Fruit fly (Drosophila melanogaster): ENCODE data around the gene ssp6.

The ssp6 gene

dm6 chr3L:6076429-6076828 lies at the start of gene ssp6:
ssp6 (plus strand) TSS chr3L:6076722.
- TF ChIP-seq gl (tag; optimal IDR thresholded peaks at IDR 0.05) (no peak), CG15710 (tag; optimal IDR thresholded peaks at IDR 0.05) (no peak), CG13204 (GFP tag; optimal IDR thresholded peaks at IDR 0.05) (peak; percentile 72), CG14655 (GFP tag; optimal IDR thresholded peaks at IDR 0.05) (no peak)

dm6 chr3L:6033008-6033407 lies 43.5 kb upstream of the ssp6 start:
- TF ChIP-seq CG13204 (GFP tag; optimal IDR thresholded peaks at IDR 0.05) (no peak), gl (tag; optimal IDR thresholded peaks at IDR 0.05) (no peak), CG17806 (tag; optimal IDR thresholded peaks at IDR 0.05) (no peak), CG32121 (GFP tag; IDR thresholded peaks at IDR 0.05) (no peak), CG10348 (GFP tag; IDR thresholded peaks at IDR 0.05) (no peak), fd96Ca (GFP tag; IDR thresholded peaks at IDR 0.05) (no peak), rn (GFP tag; IDR thresholded peaks at IDR 0.05) (no peak), CG4496 (GFP tag; IDR thresholded peaks at IDR 0.05) (no peak), CG8301 (tag; optimal IDR thresholded peaks at IDR 0.05) (no peak), CG12605 (GFP tag; IDR thresholded peaks at IDR 0.05) (no peak), CG9948 (tag; optimal IDR thresholded peaks at IDR 0.05) (no peak), Pif1B (GFP tag; optimal IDR thresholded peaks at IDR 0.05) (no peak), Pif1A (GFP tag; optimal IDR thresholded peaks at IDR 0.05) (no peak), CG34367 (tag; optimal IDR thresholded peaks at IDR 0.05) (no peak), EcR (GFP tag; optimal IDR thresholded peaks at IDR 0.05) (no peak)

- TF ChIP-seq EcR (GFP tag; optimal IDR thresholded peaks at IDR 0.05), result no peak
Measured at dm6 chr3L:6034511-6034910, 42.0 kb upstream of the ssp6 start, which contains the start of gene CG10477. CG10477 (minus strand) TSS chr3L:6034611.

dm6 chr3L:6034916-6035315 lies 41.6 kb upstream of the ssp6 start, which contains the start of gene yip7:
yip7 (plus strand) TSS chr3L:6035216.
- no peak for TF ChIP-seq CG8159 (tag; optimal IDR thresholded peaks at IDR 0.05)
- no peak for TF ChIP-seq EcR (GFP tag; optimal IDR thresholded peaks at IDR 0.05)
- TF ChIP-seq CG4496 (GFP tag; IDR thresholded peaks at IDR 0.05), result no peak
- TF ChIP-seq fd96Ca (GFP tag; IDR thresholded peaks at IDR 0.05), result no peak
- no peak for TF ChIP-seq gl (tag; optimal IDR thresholded peaks at IDR 0.05)
- TF ChIP-seq CG9948 (tag; optimal IDR thresholded peaks at IDR 0.05), result no peak
- TF ChIP-seq CG34367 (tag; optimal IDR thresholded peaks at IDR 0.05), result no peak
- no peak for TF ChIP-seq Ets98B (GFP tag; IDR thresholded peaks at IDR 0.05)
- no peak for TF ChIP-seq CG32121 (GFP tag; IDR thresholded peaks at IDR 0.05)
- no peak for TF ChIP-seq CG15710 (tag; optimal IDR thresholded peaks at IDR 0.05)
- no peak for TF ChIP-seq Snoo (tag; optimal IDR thresholded peaks at IDR 0.05)
- no peak for TF ChIP-seq CG10348 (GFP tag; IDR thresholded peaks at IDR 0.05)
- TF ChIP-seq CG14655 (GFP tag; optimal IDR thresholded peaks at IDR 0.05), result no peak

dm6 chr3L:6036141-6036540 lies 40.4 kb upstream of the ssp6 start:
- TF ChIP-seq CG9948 (tag; optimal IDR thresholded peaks at IDR 0.05), result no peak
- no peak for TF ChIP-seq CG32121 (GFP tag; IDR thresholded peaks at IDR 0.05)

- TF ChIP-seq CG34367 (tag; optimal IDR thresholded peaks at IDR 0.05) (no peak), Snoo (tag; optimal IDR thresholded peaks at IDR 0.05) (no peak), CG13204 (GFP tag; optimal IDR thresholded peaks at IDR 0.05) (no peak), CG4496 (GFP tag; IDR thresholded peaks at IDR 0.05) (no peak), CG9948 (tag; optimal IDR thresholded peaks at IDR 0.05) (no peak), CG12605 (GFP tag; IDR thresholded peaks at IDR 0.05) (no peak), fd96Ca (GFP tag; IDR thresholded peaks at IDR 0.05) (no peak), CG15710 (tag; optimal IDR thresholded peaks at IDR 0.05) (no peak), gl (tag; optimal IDR thresholded peaks at IDR 0.05) (no peak)
Measured at dm6 chr3L:6036811-6037210, 39.7 kb upstream of the ssp6 start, which contains the start of gene CG6462. CG6462 (plus strand) TSS chr3L:6037111.

- TF ChIP-seq CG34367 (tag; optimal IDR thresholded peaks at IDR 0.05) (no peak), CG10348 (GFP tag; IDR thresholded peaks at IDR 0.05) (no peak), CG9948 (tag; optimal IDR thresholded peaks at IDR 0.05) (no peak), gl (tag; optimal IDR thresholded peaks at IDR 0.05) (no peak), CG17806 (tag; optimal IDR thresholded peaks at IDR 0.05) (no peak)
Measured at dm6 chr3L:6038720-6039205, 37.8 kb upstream of the ssp6 start, which contains the start of gene Jon65Aiv. Jon65Aiv (plus strand) TSS chr3L:6039155.

- TF ChIP-seq CG17806 (tag; optimal IDR thresholded peaks at IDR 0.05) (no peak), CG9948 (tag; optimal IDR thresholded peaks at IDR 0.05) (no peak), Ets98B (GFP tag; IDR thresholded peaks at IDR 0.05) (no peak), CG12605 (GFP tag; IDR thresholded peaks at IDR 0.05) (no peak), rn (GFP tag; IDR thresholded peaks at IDR 0.05) (no peak), EcR (GFP tag; optimal IDR thresholded peaks at IDR 0.05) (no peak), CG10348 (GFP tag; IDR thresholded peaks at IDR 0.05) (no peak), fd96Ca (GFP tag; IDR thresholded peaks at IDR 0.05) (no peak), D1 (tag; optimal IDR thresholded peaks at IDR 0.05) (no peak), Pif1B (GFP tag; optimal IDR thresholded peaks at IDR 0.05) (no peak), CG14655 (GFP tag; optimal IDR thresholded peaks at IDR 0.05) (no peak), CG32121 (GFP tag; IDR thresholded peaks at IDR 0.05) (no peak), CG34367 (tag; optimal IDR thresholded peaks at IDR 0.05) (no peak), CG4496 (GFP tag; IDR thresholded peaks at IDR 0.05) (no peak), CG8159 (tag; optimal IDR thresholded peaks at IDR 0.05) (no peak), CG13204 (GFP tag; optimal IDR thresholded peaks at IDR 0.05) (no peak), Pif1A (GFP tag; optimal IDR thresholded peaks at IDR 0.05) (no peak), CG8301 (tag; optimal IDR thresholded peaks at IDR 0.05) (no peak), CG15710 (tag; optimal IDR thresholded peaks at IDR 0.05) (no peak), Snoo (tag; optimal IDR thresholded peaks at IDR 0.05) (no peak)
Measured at dm6 chr3L:6050230-6050807, 26.2 kb upstream of the ssp6 start, which contains the start of gene Jon65Aiii. Jon65Aiii (plus strand) TSS chr3L:6050757.
